Worm (Caenorhabditis elegans) whole organism, mixed stage, embryonic: ENCODE results near the gene R05F9.9.

ENCODE experiments used
- M03D4.4 ChIP-seq: sonication (generic microtip); optimal IDR thresholded peaks from 2 replicates; lab custom pipeline; 2017; ENCODE audit warnings: mild to moderate bottlenecking, missing genetic modification characterization, missing compliant biosample characterization
- bed-3 ChIP-seq: fragments of 200-800 bp; sonication (Bioruptor generic); optimal IDR thresholded peaks from 3 replicates; lab custom pipeline; 2018; ENCODE audit warnings: mild to moderate bottlenecking, missing genetic modification characterization, moderate library complexity, missing compliant biosample characterization
- ceh-39 ChIP-seq: fragments of 150-350 bp; optimal IDR thresholded peaks from 2 replicates; lab custom pipeline; 2014; ENCODE audit warnings: missing biosample characterization, missing genetic modification characterization
- ces-1 ChIP-seq: fragments of 150-350 bp; optimal IDR thresholded peaks from 2 replicates; lab custom pipeline; 2014; ENCODE audit warnings: missing biosample characterization, missing genetic modification reagents, missing genetic modification characterization
- drap-1 ChIP-seq: fragments of 200-800 bp; sonication (Bioruptor generic); optimal IDR thresholded peaks from 3 replicates; lab custom pipeline; 2018; ENCODE audit warnings: mild to moderate bottlenecking, missing genetic modification characterization, missing compliant biosample characterization
- elt-1 ChIP-seq: sonication (generic microtip); optimal IDR thresholded peaks from 2 replicates; lab custom pipeline; 2017; ENCODE audit warnings: missing genetic modification characterization, mild to moderate bottlenecking, missing compliant biosample characterization, antibody characterized with exemption, moderate library complexity, borderline replicate concordance; ENCODE audit not compliant: insufficient read depth
- elt-3 ChIP-seq: fragments of 150-350 bp; optimal IDR thresholded peaks from 2 replicates; lab custom pipeline; 2014; ENCODE audit warnings: missing biosample characterization, missing genetic modification characterization
- flh-1 ChIP-seq: fragments of 200-800 bp; sonication (Bioruptor generic); optimal IDR thresholded peaks from 2 replicates; lab custom pipeline; 2018; ENCODE audit warnings: mild to moderate bottlenecking, missing genetic modification characterization, moderate library complexity, missing compliant biosample characterization
- hlh-1 ChIP-seq: fragments of 150-350 bp; optimal IDR thresholded peaks from 2 replicates; lab custom pipeline; 2014; ENCODE audit warnings: missing biosample characterization, missing genetic modification reagents, missing genetic modification characterization
- lin-13 ChIP-seq: fragments of 150-350 bp; optimal IDR thresholded peaks from 2 replicates; lab custom pipeline; 2014; ENCODE audit warnings: missing biosample characterization, missing genetic modification characterization
- lin-32 ChIP-seq: fragments of 200-800 bp; sonication (Bioruptor generic); optimal IDR thresholded peaks from 2 replicates; lab custom pipeline; 2018; ENCODE audit warnings: mild to moderate bottlenecking, missing genetic modification characterization, missing compliant biosample characterization
- lsy-2 ChIP-seq: fragments of 150-350 bp; optimal IDR thresholded peaks from 2 replicates; lab custom pipeline; 2014; ENCODE audit warnings: missing biosample characterization, missing genetic modification characterization
- mab-5 ChIP-seq: fragments of 150-350 bp; optimal IDR thresholded peaks from 2 replicates; lab custom pipeline; 2014; ENCODE audit warnings: missing biosample characterization, missing genetic modification characterization
- nhr-12 ChIP-seq: fragments of 150-350 bp; optimal IDR thresholded peaks from 2 replicates; lab custom pipeline; 2014; ENCODE audit warnings: missing biosample characterization, missing genetic modification characterization
- nhr-2 ChIP-seq: fragments of 150-350 bp; optimal IDR thresholded peaks from 2 replicates; lab custom pipeline; 2014; ENCODE audit warnings: missing biosample characterization, missing genetic modification characterization
- nhr-237 ChIP-seq: fragments of 150-350 bp; optimal IDR thresholded peaks from 2 replicates; lab custom pipeline; 2014; ENCODE audit warnings: missing biosample characterization, missing genetic modification characterization
- nhr-28 ChIP-seq: fragments of 150-350 bp; optimal IDR thresholded peaks from 2 replicates; lab custom pipeline; 2014; ENCODE audit warnings: missing biosample characterization, missing genetic modification characterization
- nhr-76 ChIP-seq: sonication (generic microtip); optimal IDR thresholded peaks from 2 replicates; lab custom pipeline; 2017; ENCODE audit warnings: missing biosample characterization, missing genetic modification characterization
- pha-4 ChIP-seq: fragments of 150-350 bp; optimal IDR thresholded peaks from 2 replicates; lab custom pipeline; 2018; ENCODE audit warnings: missing biosample characterization, missing genetic modification reagents, missing genetic modification characterization
- sem-2 ChIP-seq: fragments of 200-800 bp; sonication (Bioruptor generic); optimal IDR thresholded peaks from 2 replicates; lab custom pipeline; 2018; ENCODE audit warnings: mild to moderate bottlenecking, missing genetic modification characterization, missing compliant biosample characterization
- snpc-4 ChIP-seq: fragments of 150-350 bp; optimal IDR thresholded peaks from 2 replicates; lab custom pipeline; 2014; ENCODE audit warnings: missing biosample characterization, missing genetic modification characterization
- sptf-1 ChIP-seq: sonication (generic microtip); optimal IDR thresholded peaks from 2 replicates; lab custom pipeline; 2017; ENCODE audit warnings: mild to moderate bottlenecking, missing genetic modification characterization, moderate library complexity, missing compliant biosample characterization
- unc-120 ChIP-seq: sonication (generic microtip); optimal IDR thresholded peaks from 2 replicates; lab custom pipeline; 2017; ENCODE audit warnings: missing genetic modification characterization, missing compliant biosample characterization; ENCODE audit not compliant: poor library complexity, severe bottlenecking
- unc-39 ChIP-seq: fragments of 150-350 bp; optimal IDR thresholded peaks from 2 replicates; lab custom pipeline; 2014; ENCODE audit warnings: missing biosample characterization, missing genetic modification characterization
- unc-62 ChIP-seq: fragments of 150-350 bp; optimal IDR thresholded peaks from 2 replicates; lab custom pipeline; 2014; ENCODE audit warnings: missing biosample characterization, missing genetic modification reagents, missing genetic modification characterization
- zip-8 ChIP-seq: fragments of 150-350 bp; optimal IDR thresholded peaks from 2 replicates; lab custom pipeline; 2014; ENCODE audit warnings: missing biosample characterization, missing genetic modification characterization
- ztf-11 ChIP-seq: fragments of 150-350 bp; optimal IDR thresholded peaks from 2 replicates; lab custom pipeline; 2014; ENCODE audit warnings: missing biosample characterization, missing genetic modification characterization

Gene R05F9.9

ce11 chrII:4891012-4891775, 10.7 kb downstream of the R05F9.9 start, which contains the start of gene gst-9:
TSS of gene gst-9 (plus strand) at chrII:4891585.
- TF ChIP-seq mab-5 (tag; lab: Kevin White, UChicago) (no peak), nhr-2 (no peak), ztf-11 (no peak), unc-120 (tag; lab: Kevin White, UChicago) (no peak), elt-3 (tag; lab: Kevin White, UChicago) (no peak), M03D4.4 (tag; lab: Kevin White, UChicago) (no peak), hlh-1 (tag; lab: Kevin White, UChicago) (no peak)

- TF ChIP-seq elt-1 (no peak), unc-62 (GFP tag; lab: Kevin White, UChicago) (no peak), unc-120 (tag; lab: Kevin White, UChicago) (peak; percentile 34), hlh-1 (tag; lab: Kevin White, UChicago) (peak; percentile 57), elt-3 (tag; lab: Kevin White, UChicago) (no peak), lin-32 (GFP tag; lab: Kevin White, UChicago) (no peak)
Observed at ce11 chrII:4888527-4889487, 13.1 kb downstream of the R05F9.9 start, which contains the start of gene pgm-1. TSS of gene pgm-1 (plus strand) at chrII:4889437.

- TF ChIP-seq ztf-11: no peak
- TF ChIP-seq nhr-76 (tag; lab: Kevin White, UChicago): no peak
- TF ChIP-seq lsy-2 (tag; lab: Kevin White, UChicago): no peak
- no peak for TF ChIP-seq flh-1 (GFP tag; lab: Kevin White, UChicago)
- no peak for TF ChIP-seq pha-4
- no peak for TF ChIP-seq M03D4.4 (tag; lab: Kevin White, UChicago)
- TF ChIP-seq zip-8 (tag; lab: Kevin White, UChicago): no peak
- no peak for TF ChIP-seq elt-1
- TF ChIP-seq hlh-1 (tag; lab: Kevin White, UChicago): no peak
- no peak for TF ChIP-seq snpc-4 (tag; lab: Kevin White, UChicago)
- no peak for TF ChIP-seq nhr-237
- TF ChIP-seq nhr-28 (tag; lab: Kevin White, UChicago): no peak
Observed at ce11 chrII:4885976-4886375, 15.9 kb downstream of the R05F9.9 start, which contains the start of gene R05F9.7. TSS of gene R05F9.7 (plus strand) at chrII:4886276.

ce11 chrII:4884403-4884802, 17.5 kb downstream of the R05F9.9 start:
- TF ChIP-seq lsy-2 (tag; lab: Kevin White, UChicago): no peak
- no peak for TF ChIP-seq nhr-237
- no peak for TF ChIP-seq unc-39
- TF ChIP-seq M03D4.4 (tag; lab: Kevin White, UChicago): no peak
- no peak for TF ChIP-seq hlh-1 (tag; lab: Kevin White, UChicago)
- TF ChIP-seq lin-32 (GFP tag; lab: Kevin White, UChicago): no peak
- no peak for TF ChIP-seq ces-1 (GFP tag; lab: Kevin White, UChicago)
- TF ChIP-seq sptf-1: no peak
- no peak for TF ChIP-seq ztf-11

ce11 chrII:4883412-4883811, 18.5 kb downstream of the R05F9.9 start, which contains the start of gene gst-8:
TSS of gene gst-8 (plus strand) at chrII:4883712.
- TF ChIP-seq nhr-2: no peak
- TF ChIP-seq ceh-39 (tag; lab: Kevin White, UChicago): no peak
- no peak for TF ChIP-seq nhr-76 (tag; lab: Kevin White, UChicago)
- TF ChIP-seq lin-13 (tag; lab: Kevin White, UChicago): no peak
- no peak for TF ChIP-seq bed-3 (GFP tag; lab: Kevin White, UChicago)
- no peak for TF ChIP-seq snpc-4 (tag; lab: Kevin White, UChicago)
- TF ChIP-seq nhr-12: no peak
- TF ChIP-seq unc-39: no peak
- TF ChIP-seq nhr-237: no peak
- TF ChIP-seq sem-2 (GFP tag; lab: Kevin White, UChicago): no peak
- TF ChIP-seq drap-1 (GFP tag; lab: Kevin White, UChicago): no peak
